Fruit fly (Drosophila melanogaster): ENCODE results near the gene Ssb-c31a.

Ssb-c31a gene

dm6 chr2L:8215259-8215929 is 4.2 kb downstream of the Ssb-c31a start, which contains the start of gene CG8349:
Gene CG8349 (plus strand): TSS chr2L:8215915.
- no peak for TF ChIP-seq CG18476 (GFP tag; optimal IDR thresholded peaks at IDR 0.05)
- no peak for TF ChIP-seq Jarid2 (GFP tag; optimal IDR thresholded peaks at IDR 0.05)
- TF ChIP-seq pum (GFP tag; optimal IDR thresholded peaks at IDR 0.05) = no peak
- TF ChIP-seq CG1529 (GFP tag; optimal IDR thresholded peaks at IDR 0.05) = no peak
- no peak for TF ChIP-seq CG12391 (tag; optimal IDR thresholded peaks at IDR 0.05)
- peak; percentile 99 for TF ChIP-seq CG8359 (GFP tag; optimal IDR thresholded peaks at IDR 0.05; ENCODE audit: borderline replicate concordance)
- TF ChIP-seq zen2 (GFP tag; IDR thresholded peaks at IDR 0.05; ENCODE audit: partially characterized antibody) = no peak
- no peak for TF ChIP-seq aop (GFP tag; IDR thresholded peaks at IDR 0.05)
- TF ChIP-seq sens (GFP tag) = peak; percentile 8

dm6 chr2L:8217917-8218316 is 6.8 kb downstream of the Ssb-c31a start, which contains the start of gene CG8292:
Gene CG8292 (minus strand): TSS chr2L:8218017.
- TF ChIP-seq odd (GFP tag; optimal IDR thresholded peaks at IDR 0.05) (no peak), exex (tag; optimal IDR thresholded peaks at IDR 0.05) (no peak), Eip74EF (GFP tag; optimal IDR thresholded peaks at IDR 0.05) (no peak), Awh (GFP tag; IDR thresholded peaks at IDR 0.05) (no peak), Lpt (GFP tag; optimal IDR thresholded peaks at IDR 0.05) (no peak), hth (optimal IDR thresholded peaks at IDR 0.05) (no peak), her (GFP tag; optimal IDR thresholded peaks at IDR 0.05) (no peak), zfh1 (GFP tag; IDR thresholded peaks at IDR 0.05) (no peak), lab (GFP tag; optimal IDR thresholded peaks at IDR 0.05) (no peak)

dm6 chr2L:8220393-8220934 is 9.3 kb downstream of the Ssb-c31a start, which contains the start of gene Snx6:
Gene Snx6 (minus strand): TSS chr2L:8220741.
- peak; percentile 28; the same call in 1 of the 3 replicates for TF ChIP-seq Opbp (GFP tag; IDR thresholded peaks at IDR 0.05; ENCODE audit: partially characterized antibody)
- peak; percentile 83 for TF ChIP-seq CG34224 (GFP tag; IDR thresholded peaks at IDR 0.05; ENCODE audit: partially characterized antibody)
- TF ChIP-seq HLH54F (GFP tag; optimal IDR thresholded peaks at IDR 0.05) = no peak
- no peak for TF ChIP-seq CG4820 (GFP tag; optimal IDR thresholded peaks at IDR 0.05)
- TF ChIP-seq CG17385 (GFP tag; optimal IDR thresholded peaks at IDR 0.05) = no peak
- TF ChIP-seq pzg (GFP tag; optimal IDR thresholded peaks at IDR 0.05) = peak; percentile 38
- peak; percentile 71 for TF ChIP-seq Bgb (GFP tag; IDR thresholded peaks at IDR 0.05; ENCODE audit: partially characterized antibody)
- TF ChIP-seq CG9727 (GFP tag; optimal IDR thresholded peaks at IDR 0.05) = no peak
- TF ChIP-seq schlank (tag; optimal IDR thresholded peaks at IDR 0.05) = no peak
- no peak for TF ChIP-seq dpn (GFP tag; optimal IDR thresholded peaks at IDR 0.05)
- no peak for TF ChIP-seq CG43689 (GFP tag; IDR thresholded peaks at IDR 0.05)
- TF ChIP-seq CG1024 (GFP tag; IDR thresholded peaks at IDR 0.05) = no peak
- peak; percentile 14 for TF ChIP-seq YL-1 (GFP tag; optimal IDR thresholded peaks at IDR 0.05)
- TF ChIP-seq MESR4 (GFP tag; optimal IDR thresholded peaks at IDR 0.05) = peak; percentile 50
- TF ChIP-seq CG11093 (GFP tag; IDR thresholded peaks at IDR 0.05) = no peak
- TF ChIP-seq CG2129 (GFP tag; IDR thresholded peaks at IDR 0.05; ENCODE audit: partially characterized antibody) = peak; percentile 46; the same call in 1 of the 2 replicates
- no peak for TF ChIP-seq CG6689 (GFP tag; IDR thresholded peaks at IDR 0.05)
- TF ChIP-seq Dref (GFP tag; IDR thresholded peaks at IDR 0.05) = peak; percentile 86
- TF ChIP-seq CG31365 (tag; optimal IDR thresholded peaks at IDR 0.05) = no peak
- TF ChIP-seq Dll (GFP tag; IDR thresholded peaks at IDR 0.05; ENCODE audit: partially characterized antibody) = peak; percentile 85
- no peak for TF ChIP-seq CG7372 (GFP tag; IDR thresholded peaks at IDR 0.05)
- TF ChIP-seq bbx (GFP tag; IDR thresholded peaks at IDR 0.05; ENCODE audit: partially characterized antibody) = peak; percentile 70
- TF ChIP-seq HmgZ (tag; optimal IDR thresholded peaks at IDR 0.05) = no peak
- TF ChIP-seq Lhr (GFP tag; optimal IDR thresholded peaks at IDR 0.05) = no peak
- peak; percentile 50; the same call in 1 of the 3 replicates for TF ChIP-seq CG16813 (GFP tag; IDR thresholded peaks at IDR 0.05; ENCODE audit: partially characterized antibody)
- no peak for TF ChIP-seq CG17612 (GFP tag; IDR thresholded peaks at IDR 0.05)
- peak; percentile 90 for TF ChIP-seq Dp (GFP tag; optimal IDR thresholded peaks at IDR 0.05)
- TF ChIP-seq amos (GFP tag; IDR thresholded peaks at IDR 0.05; ENCODE audit: partially characterized antibody) = peak; percentile 56; the same call in 1 of the 2 replicates

All from whole organism, embryonic.